Fruit fly (Drosophila melanogaster) whole organism, embryonic: Measurements from ENCODE around the gene CG31313.

ENCODE experiments used
- Atf-2 ChIP-seq: fragments of 200-800 bp; sonication (Bioruptor generic); optimal IDR thresholded peaks from 2 replicates; lab custom pipeline; 2016; ENCODE audit warnings: missing biosample characterization, missing genetic modification characterization
- BEAF-32 ChIP-seq: fragments of 200-800 bp; sonication (Bioruptor generic); optimal IDR thresholded peaks from 3 replicates; lab custom pipeline; 2017; ENCODE audit warnings: missing biosample characterization, missing genetic modification characterization, mild to moderate bottlenecking, moderate library complexity, missing genetic modification reagents
- CG10321 ChIP-seq: fragments of 200-800 bp; sonication (Bioruptor generic); IDR thresholded peaks from 2 replicates; pipeline ENCODE4 v1.3.6; 2022; ENCODE audit warnings: missing biosample characterization, missing genetic modification characterization
- CG11085 ChIP-seq: fragments of 200-800 bp; sonication (Bioruptor generic); IDR thresholded peaks from 2 replicates; pipeline ENCODE4 v1.3.6; 2022; ENCODE audit warnings: missing biosample characterization, missing genetic modification characterization
- CG12744 ChIP-seq: fragments of 200-800 bp; sonication (Bioruptor generic); optimal IDR thresholded peaks from 2 replicates; lab custom pipeline; 2016; ENCODE audit warnings: missing biosample characterization, missing genetic modification characterization
- CG13123 ChIP-seq: fragments of 200-800 bp; sonication (Bioruptor generic); optimal IDR thresholded peaks from 2 replicates; lab custom pipeline; 2016; ENCODE audit warnings: missing biosample characterization, missing genetic modification characterization
- CG13287 ChIP-seq: fragments of 200-800 bp; sonication (Bioruptor generic); IDR thresholded peaks from 2 replicates; pipeline ENCODE4 v1.3.6; 2022; ENCODE audit warnings: missing biosample characterization, missing genetic modification characterization; ENCODE audit not compliant: partially characterized antibody
- CG13624 ChIP-seq: fragments of 200-800 bp; sonication (Bioruptor generic); optimal IDR thresholded peaks from 2 replicates; lab custom pipeline; 2016; ENCODE audit warnings: missing biosample characterization, missing genetic modification characterization
- CG13775 ChIP-seq: fragments of 200-800 bp; sonication (Bioruptor generic); optimal IDR thresholded peaks from 3 replicates; lab custom pipeline; 2017; ENCODE audit warnings: missing biosample characterization, mild to moderate bottlenecking, missing genetic modification characterization
- CG1529 ChIP-seq: fragments of 200-800 bp; sonication (Bioruptor generic); optimal IDR thresholded peaks from 3 replicates; lab custom pipeline; 2018; ENCODE audit warnings: missing biosample characterization, missing genetic modification characterization
- CG15479 ChIP-seq: fragments of 200-800 bp; sonication (Bioruptor generic); optimal IDR thresholded peaks from 3 replicates; lab custom pipeline; 2019; ENCODE audit warnings: missing biosample characterization, mild to moderate bottlenecking, missing genetic modification characterization, moderate library complexity
- CG1602 ChIP-seq: fragments of 200-800 bp; sonication (Bioruptor generic); optimal IDR thresholded peaks from 3 replicates; lab custom pipeline; 2016; ENCODE audit warnings: missing biosample characterization, missing genetic modification characterization
- CG17385 ChIP-seq: fragments of 200-800 bp; sonication (Bioruptor generic); optimal IDR thresholded peaks from 3 replicates; lab custom pipeline; 2018; ENCODE audit warnings: missing biosample characterization, mild to moderate bottlenecking, missing genetic modification characterization
- CG17612 ChIP-seq: fragments of 200-800 bp; sonication (Bioruptor generic); IDR thresholded peaks from 2 replicates; pipeline ENCODE4 v1.3.6; 2022; ENCODE audit warnings: missing biosample characterization, missing genetic modification characterization
- CG43689 ChIP-seq: fragments of 200-800 bp; sonication (Bioruptor generic); IDR thresholded peaks from 2 replicates; pipeline ENCODE4 v1.3.6; 2022; ENCODE audit warnings: missing biosample characterization, missing genetic modification characterization
- CG8089 ChIP-seq: fragments of 200-800 bp; sonication (Bioruptor generic); optimal IDR thresholded peaks from 3 replicates; lab custom pipeline; 2016; ENCODE audit warnings: missing biosample characterization, missing genetic modification characterization
- Gug ChIP-seq: fragments of 200-800 bp; sonication (Bioruptor generic); IDR thresholded peaks from 4 replicates; pipeline ENCODE4 v1.3.6; 2022; ENCODE audit warnings: missing biosample characterization, missing genetic modification characterization
- Hmx ChIP-seq: fragments of 200-800 bp; sonication (Bioruptor generic); optimal IDR thresholded peaks from 2 replicates; lab custom pipeline; 2016; ENCODE audit warnings: missing biosample characterization, missing genetic modification characterization
- Lim3 ChIP-seq: fragments of 200-800 bp; sonication (Bioruptor generic); IDR thresholded peaks from 2 replicates; pipeline ENCODE4 v1.3.6; 2022; ENCODE audit warnings: missing biosample characterization, missing genetic modification characterization
- Neu2 ChIP-seq: fragments of 200-800 bp; sonication (Bioruptor generic); optimal IDR thresholded peaks from 3 replicates; lab custom pipeline; 2016; ENCODE audit warnings: missing biosample characterization, missing genetic modification characterization, borderline replicate concordance
- Pdp1 ChIP-seq, 2 experiments: fragments of 200-800 bp; sonication (Bioruptor generic); optimal IDR thresholded peaks; 3 replicates each; lab custom pipeline; 2016; ENCODE audit warnings: missing biosample characterization in 2 of 2, missing genetic modification characterization in 2 of 2, mild to moderate bottlenecking in 1 of 2, moderate library complexity in 1 of 2
- Poxn ChIP-seq: fragments of 200-800 bp; sonication (Bioruptor generic); IDR thresholded peaks from 2 replicates; pipeline ENCODE4 v1.3.6; 2022; ENCODE audit warnings: missing biosample characterization, missing genetic modification characterization
- Ptx1 ChIP-seq: fragments of 200-800 bp; sonication (Bioruptor generic); IDR thresholded peaks from 2 replicates; pipeline ENCODE4 v1.3.6; 2022; ENCODE audit warnings: missing biosample characterization, missing genetic modification characterization
- Rfx ChIP-seq: fragments of 200-800 bp; sonication (Bioruptor generic); IDR thresholded peaks from 2 replicates; pipeline ENCODE4 v1.3.6; 2022; ENCODE audit warnings: missing biosample characterization, missing genetic modification characterization
- Sry-β ChIP-seq: fragments of 200-800 bp; sonication (Bioruptor generic); optimal IDR thresholded peaks from 2 replicates; lab custom pipeline; 2018; ENCODE audit warnings: missing biosample characterization, mild to moderate bottlenecking, missing genetic modification characterization, moderate library complexity
- ash1 ChIP-seq: fragments of 200-800 bp; sonication (Bioruptor generic); optimal IDR thresholded peaks from 2 replicates; lab custom pipeline; 2018; ENCODE audit warnings: missing biosample characterization, mild to moderate bottlenecking, missing genetic modification characterization
- az2 ChIP-seq: fragments of 200-800 bp; sonication (Bioruptor generic); optimal IDR thresholded peaks from 3 replicates; lab custom pipeline; 2016; ENCODE audit warnings: missing biosample characterization, missing genetic modification characterization
- cad ChIP-seq: fragments of >200 bp; optimal IDR thresholded peaks from 2 replicates; lab custom pipeline; 2017; ENCODE audit warnings: missing biosample characterization, missing genetic modification characterization
- cato ChIP-seq: fragments of 200-800 bp; sonication (Bioruptor generic); optimal IDR thresholded peaks from 2 replicates; lab custom pipeline; 2016; ENCODE audit warnings: missing biosample characterization, missing genetic modification characterization, borderline replicate concordance
- ci ChIP-seq: fragments of 200-800 bp; sonication (Bioruptor generic); IDR thresholded peaks from 3 replicates; pipeline ENCODE4 v1.3.6; 2022; ENCODE audit warnings: missing biosample characterization, missing genetic modification characterization
- dan ChIP-seq: fragments of 200-800 bp; sonication (Bioruptor generic); IDR thresholded peaks from 2 replicates; pipeline ENCODE4 v1.3.6; 2022; ENCODE audit warnings: missing biosample characterization, missing genetic modification characterization
- ems ChIP-seq: fragments of 200-800 bp; sonication (Bioruptor generic); optimal IDR thresholded peaks from 3 replicates; lab custom pipeline; 2016; ENCODE audit warnings: missing biosample characterization, missing genetic modification characterization
- ftz-f1 ChIP-seq: fragments of 200-800 bp; sonication (Bioruptor generic); optimal IDR thresholded peaks from 2 replicates; lab custom pipeline; 2016; ENCODE audit warnings: missing biosample characterization, missing genetic modification characterization
- fu2 ChIP-seq: fragments of 200-800 bp; sonication (Bioruptor generic); optimal IDR thresholded peaks from 2 replicates; lab custom pipeline; 2016; ENCODE audit warnings: missing biosample characterization, missing genetic modification characterization
- gem ChIP-seq: fragments of 200-800 bp; sonication (Bioruptor generic); optimal IDR thresholded peaks from 2 replicates; lab custom pipeline; 2019; ENCODE audit warnings: missing biosample characterization, mild to moderate bottlenecking, missing genetic modification characterization, moderate library complexity
- grau ChIP-seq: fragments of 200-800 bp; optimal IDR thresholded peaks from 3 replicates; lab custom pipeline; 2019; ENCODE audit warnings: missing biosample characterization, mild to moderate bottlenecking, missing genetic modification characterization, moderate library complexity
- her ChIP-seq: fragments of 200-800 bp; sonication (Bioruptor generic); optimal IDR thresholded peaks from 2 replicates; lab custom pipeline; 2016; ENCODE audit warnings: missing biosample characterization, missing genetic modification characterization
- jigr1 ChIP-seq: fragments of 200-800 bp; sonication (Bioruptor generic); IDR thresholded peaks from 3 replicates; pipeline ENCODE4 v1.3.6; 2022; ENCODE audit warnings: missing biosample characterization, missing genetic modification characterization
- kay ChIP-seq: fragments of 200-800 bp; sonication (Bioruptor generic); optimal IDR thresholded peaks from 2 replicates; lab custom pipeline; 2016; ENCODE audit warnings: missing biosample characterization, missing genetic modification characterization
- mirr ChIP-seq: fragments of 200-800 bp; sonication (Bioruptor generic); optimal IDR thresholded peaks from 3 replicates; lab custom pipeline; 2018; ENCODE audit warnings: missing biosample characterization, mild to moderate bottlenecking, missing genetic modification characterization
- mld ChIP-seq: fragments of 200-800 bp; sonication (Bioruptor generic); IDR thresholded peaks from 3 replicates; pipeline ENCODE4 v1.3.6; 2022; ENCODE audit warnings: missing biosample characterization, missing genetic modification characterization; ENCODE audit not compliant: partially characterized antibody
- pita ChIP-seq: fragments of 200-800 bp; sonication (Bioruptor generic); optimal IDR thresholded peaks from 2 replicates; lab custom pipeline; 2017; ENCODE audit warnings: missing biosample characterization, mild to moderate bottlenecking, missing genetic modification characterization
- pros ChIP-seq: fragments of 200-800 bp; sonication (Bioruptor generic); optimal IDR thresholded peaks from 3 replicates; lab custom pipeline; 2019; ENCODE audit warnings: missing biosample characterization, mild to moderate bottlenecking, missing genetic modification characterization, moderate library complexity
- pum ChIP-seq: fragments of 200-800 bp; sonication (Bioruptor generic); optimal IDR thresholded peaks from 2 replicates; lab custom pipeline; 2016; ENCODE audit warnings: missing biosample characterization, missing genetic modification characterization
- pzg ChIP-seq: fragments of 200-800 bp; sonication (Bioruptor generic); optimal IDR thresholded peaks from 3 replicates; lab custom pipeline; 2018; ENCODE audit warnings: missing biosample characterization, mild to moderate bottlenecking, missing genetic modification characterization, moderate library complexity
- sob ChIP-seq: fragments of 200-800 bp; sonication (Bioruptor generic); IDR thresholded peaks from 2 replicates; pipeline ENCODE4 v1.3.6; 2022; ENCODE audit warnings: missing biosample characterization, missing genetic modification characterization
- sug ChIP-seq: fragments of 200-800 bp; optimal IDR thresholded peaks from 2 replicates; lab custom pipeline; 2019; ENCODE audit warnings: missing biosample characterization, mild to moderate bottlenecking, missing genetic modification characterization, moderate library complexity
- trh ChIP-seq: fragments of 200-800 bp; sonication (Bioruptor generic); optimal IDR thresholded peaks from 2 replicates; lab custom pipeline; 2016; ENCODE audit warnings: missing biosample characterization, missing genetic modification characterization
- vfl ChIP-seq: fragments of 200-800 bp; sonication (Bioruptor generic); optimal IDR thresholded peaks from 2 replicates; lab custom pipeline; 2016; ENCODE audit warnings: missing biosample characterization, missing genetic modification characterization
- zf30C ChIP-seq: fragments of 200-800 bp; sonication (Bioruptor generic); optimal IDR thresholded peaks from 3 replicates; lab custom pipeline; 2018; ENCODE audit warnings: missing biosample characterization, mild to moderate bottlenecking, missing genetic modification characterization

The CG31313 gene

DNA sequence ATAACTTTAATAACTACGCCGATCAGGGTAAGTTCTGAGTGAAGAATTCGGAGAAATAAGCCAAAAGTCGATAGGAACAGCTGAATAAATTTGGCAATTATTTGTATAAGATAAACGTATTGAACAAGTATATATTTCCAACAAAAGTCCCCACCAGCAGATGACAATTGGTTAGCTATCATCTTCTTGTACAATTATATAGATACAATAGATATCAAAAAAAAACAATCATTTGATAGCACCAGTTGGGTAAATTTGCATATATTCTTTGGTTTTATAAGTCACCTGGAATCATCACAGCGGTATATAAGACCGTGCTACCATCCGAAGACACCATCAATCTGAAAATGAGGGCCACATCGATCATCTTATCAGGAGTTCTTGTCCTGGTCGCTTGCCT is 6.6 kb downstream of the CG31313 start, which contains the start of gene Jig:
TSS of gene Jig (plus strand) at position 301 of the 400 bp plus-strand sequence.
- TF ChIP-seq Atf-2 = no peak
- no peak for TF ChIP-seq ems
- TF ChIP-seq ftz-f1 (GFP tag; lab: Kevin White, UChicago) = no peak
- TF ChIP-seq CG11085 (GFP tag; lab: Robert Waterston, UW) = no peak
- TF ChIP-seq zf30C = no peak
- no peak for TF ChIP-seq sug (tag; lab: Kevin White, UChicago)
- TF ChIP-seq CG17612 (GFP tag; lab: Robert Waterston, UW) = no peak
- TF ChIP-seq trh (GFP tag; lab: Kevin White, UChicago) = no peak
- TF ChIP-seq Hmx = no peak
- no peak for TF ChIP-seq sob (GFP tag; lab: Robert Waterston, UW)
- no peak for TF ChIP-seq Gug (GFP tag; lab: Robert Waterston, UW)
- no peak for TF ChIP-seq CG13775 (GFP tag; lab: Kevin White, UChicago)
- TF ChIP-seq CG8089 (GFP tag; lab: Kevin White, UChicago) = no peak
- no peak for TF ChIP-seq ash1 (GFP tag; lab: Kevin White, UChicago)

DNA sequence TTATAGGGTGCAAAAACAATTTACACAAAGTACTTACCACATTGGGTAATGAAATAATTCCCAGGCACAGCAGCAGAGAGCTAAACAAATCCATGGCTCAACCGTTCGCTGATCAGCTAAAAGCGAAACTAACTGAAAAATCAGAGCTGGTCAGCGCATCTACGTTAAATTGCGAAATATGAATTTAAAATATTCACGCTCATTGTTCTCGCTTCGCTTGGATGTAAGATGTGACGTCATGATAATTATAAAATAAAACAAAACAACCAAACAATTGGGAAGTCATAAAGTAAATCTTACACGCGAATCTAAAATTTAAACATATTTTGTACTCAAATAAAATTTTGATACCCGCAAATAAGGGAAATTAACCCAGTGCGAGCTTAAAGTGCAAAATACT is 7.3 kb downstream of the CG31313 start, which contains the start of gene CG14854:
TSS of gene CG14854 (minus strand) at position 101 of the 400 bp plus-strand sequence.
- TF ChIP-seq pita (GFP tag; lab: Kevin White, UChicago) = no peak
- no peak for TF ChIP-seq CG43689 (GFP tag; lab: Robert Waterston, UW)
- no peak for TF ChIP-seq Lim3 (GFP tag; lab: Robert Waterston, UW)
- no peak for TF ChIP-seq gem (tag; lab: Kevin White, UChicago)
- TF ChIP-seq fu2 (GFP tag; lab: Kevin White, UChicago) = no peak
- TF ChIP-seq pum = no peak
- TF ChIP-seq Sry-β (GFP tag; lab: Kevin White, UChicago) = no peak
- TF ChIP-seq dan = no peak
- TF ChIP-seq CG13624 (GFP tag; lab: Kevin White, UChicago) = no peak
- no peak for TF ChIP-seq pzg (GFP tag; lab: Kevin White, UChicago)
- TF ChIP-seq Ptx1 (GFP tag; lab: Robert Waterston, UW) = no peak
- no peak for TF ChIP-seq CG13123
- no peak for TF ChIP-seq cato (GFP tag; lab: Kevin White, UChicago)
- TF ChIP-seq Neu2 (GFP tag; lab: Kevin White, UChicago) = no peak
- no peak for TF ChIP-seq zf30C

DNA sequence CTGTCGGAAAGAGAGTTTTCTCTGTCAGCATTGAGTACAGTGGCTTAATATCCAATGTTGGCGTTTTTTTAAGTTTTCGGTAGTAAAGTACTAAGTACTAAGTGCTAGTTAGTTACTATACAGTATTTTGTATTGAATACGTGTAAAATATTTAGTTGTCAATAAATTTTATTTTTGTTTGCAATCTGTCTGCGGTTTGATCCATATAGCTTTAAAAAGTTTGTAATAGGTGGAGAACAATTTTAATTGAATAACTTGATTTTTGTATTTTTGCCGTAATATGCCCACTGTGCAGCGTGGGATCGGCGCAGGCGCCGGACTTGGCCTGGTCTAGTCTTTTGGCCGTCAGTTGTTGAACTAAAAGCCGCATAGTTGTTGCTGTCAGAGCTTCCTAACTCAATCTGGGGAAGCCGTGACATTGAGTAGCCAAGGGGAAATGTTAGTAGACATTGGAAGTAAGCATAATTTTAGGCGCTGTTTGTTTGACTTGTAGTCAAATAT is 8.8 kb downstream of the CG31313 start:
- TF ChIP-seq Rfx (GFP tag; lab: Robert Waterston, UW) (peak; percentile 87), mirr (GFP tag; lab: Kevin White, UChicago) (peak; percentile 64), Poxn (GFP tag; lab: Robert Waterston, UW) (peak; percentile 60; the same call in 1 of the 2 replicates), az2 (GFP tag; lab: Kevin White, UChicago) (peak; percentile 84), ci (GFP tag; lab: Robert Waterston, UW) (peak; percentile 88), Pdp1 (GFP tag; optimal IDR thresholded peaks at IDR 0.05; lab: Kevin White, UChicago) (peak; percentile 82), CG1602 (peak; percentile 83), CG13287 (GFP tag; lab: Robert Waterston, UW) (no peak), BEAF-32 (GFP tag; lab: Kevin White, UChicago) (no peak), vfl (GFP tag; lab: Kevin White, UChicago) (peak; percentile 90), CG15479 (GFP tag; lab: Kevin White, UChicago) (no peak), her (GFP tag; lab: Kevin White, UChicago) (peak; percentile 86), CG17385 (GFP tag; lab: Kevin White, UChicago) (peak; percentile 89), CG10321 (GFP tag; lab: Robert Waterston, UW) (peak; percentile 47; the same call in 1 of the 2 replicates), CG1529 (GFP tag; lab: Kevin White, UChicago) (peak; percentile 88), mld (GFP tag; lab: Robert Waterston, UW) (no peak), cad (GFP tag; lab: Kevin White, UChicago) (no peak), Ptx1 (GFP tag; lab: Robert Waterston, UW) (peak; percentile 88), CG12744 (GFP tag; lab: Kevin White, UChicago) (peak; percentile 88), pros (peak; percentile 39), kay (peak; percentile 84), grau (tag; lab: Kevin White, UChicago) (peak; percentile 93), jigr1 (GFP tag; lab: Robert Waterston, UW) (peak; percentile 81; the same call in 2 of the 3 replicates)
